Worm (Caenorhabditis elegans): Measurements from ENCODE around the gene K12H6.8.

K12H6.8 gene

DNA sequence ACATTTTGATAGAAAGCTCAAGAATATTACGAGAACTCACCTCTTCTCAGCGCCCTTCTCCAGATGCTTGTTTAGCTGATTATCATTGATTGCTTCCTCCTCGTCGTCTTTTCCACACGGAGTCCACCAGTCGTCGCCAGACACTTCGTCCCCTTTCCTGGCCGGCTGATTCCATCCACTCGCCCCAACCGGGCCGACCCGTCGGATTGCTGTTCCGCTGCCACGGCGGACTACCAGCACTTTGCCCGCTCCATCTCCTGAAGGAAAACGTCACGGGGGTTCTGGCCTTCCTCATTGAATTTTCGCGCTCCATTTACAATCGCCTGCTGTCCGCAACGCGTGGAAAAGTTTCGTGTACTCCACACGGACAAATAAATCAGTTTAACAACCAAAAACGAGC, 44.3 kb upstream of the K12H6.8 start:
- TF ChIP-seq zfh-2 (GFP tag; conservative IDR thresholded peaks at IDR 0.05) = peak; percentile 73
- no peak for TF ChIP-seq snpc-1.1 (tag; optimal IDR thresholded peaks at IDR 0.05; ENCODE audit: insufficient read depth)
- peak; percentile 63; the same call in 1 of the 2 replicates for TF ChIP-seq egrh-3 (GFP tag; IDR thresholded peaks at IDR 0.05)

DNA sequence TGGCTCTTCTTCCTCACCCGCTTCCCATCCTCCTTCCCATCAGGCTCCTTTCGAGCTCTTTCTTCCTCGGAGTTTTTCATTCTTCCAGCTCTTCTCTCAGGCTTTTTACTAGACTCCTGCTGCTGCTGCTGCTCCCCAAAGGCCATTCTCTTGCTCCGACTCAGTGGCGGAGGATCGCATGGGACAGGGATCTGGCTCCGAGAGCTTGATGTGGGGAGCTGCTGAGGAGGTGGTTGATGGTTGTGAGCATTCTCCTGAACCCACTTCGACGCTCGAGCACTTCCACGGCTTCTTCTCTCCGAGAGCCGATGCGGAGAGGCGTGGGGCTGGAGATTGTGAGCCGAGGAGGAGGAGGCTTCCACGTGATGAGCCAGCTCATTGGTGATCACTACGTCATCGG, 41.9 kb upstream of the K12H6.8 start:
- TF ChIP-seq ets-4 (GFP tag; optimal IDR thresholded peaks at IDR 0.05) (no peak), rcor-1 (GFP tag; IDR thresholded peaks at IDR 0.05) (no peak), F37B4.10 (GFP tag; IDR thresholded peaks at IDR 0.05) (0 out of 2 replicates have a peak, but pooled peaks have one; percentile 64), egrh-3 (GFP tag; IDR thresholded peaks at IDR 0.05) (peak; percentile 86; the same call in 1 of the 2 replicates), zfh-2 (GFP tag; conservative IDR thresholded peaks at IDR 0.05) (peak; percentile 88)

DNA sequence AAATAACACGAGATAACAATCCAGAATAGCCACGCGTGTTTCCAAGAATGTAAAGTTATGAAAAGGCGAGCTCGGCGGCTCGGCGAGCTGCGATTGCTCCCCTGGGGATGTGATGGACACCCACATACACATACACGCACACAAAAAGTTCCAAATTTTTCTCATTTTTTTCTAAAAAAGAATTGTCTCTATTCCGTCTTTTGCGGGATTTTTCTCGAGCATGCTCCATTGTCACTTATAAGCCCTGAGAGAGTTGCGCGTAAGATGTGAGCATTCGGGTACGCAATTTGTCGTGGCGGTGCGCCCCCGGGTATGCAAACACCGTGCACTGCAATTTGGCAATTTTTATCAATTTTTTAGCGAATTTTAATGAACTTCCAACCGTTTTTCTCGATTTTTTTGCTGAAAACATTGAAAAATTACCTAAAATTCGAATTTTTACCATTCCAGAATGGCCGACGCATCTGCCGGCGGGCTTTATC, 40.6 kb upstream of the K12H6.8 start, which contains the start of the genes F08D12.12 and srpa-72:
TSS of gene F08D12.12 (minus strand) at position 51 of the 482 bp plus-strand sequence.
TSS of gene srpa-72 (plus strand) at position 451 of the 482 bp plus-strand sequence.
- TF ChIP-seq madf-3 (GFP tag; IDR thresholded peaks at IDR 0.05) (no peak), hmg-1.2 (GFP tag; IDR thresholded peaks at IDR 0.05) (peak; percentile 34; the same call in 1 of the 2 replicates), Y53G8AR.9 (GFP tag; conservative IDR thresholded peaks at IDR 0.05) (no peak), mcd-1 (GFP tag; IDR thresholded peaks at IDR 0.05) (peak; percentile 54), lin-54 (GFP tag; optimal IDR thresholded peaks at IDR 0.05) (peak; percentile 36), ztf-26 (tag; optimal IDR thresholded peaks at IDR 0.05) (no peak), ztf-22 (GFP tag; optimal IDR thresholded peaks at IDR 0.05) (no peak), lsl-1 (GFP tag; optimal IDR thresholded peaks at IDR 0.05) (peak; percentile 6), let-607 (tag; optimal IDR thresholded peaks at IDR 0.05) (peak; percentile 5 to 53), Y56A3A.18 (GFP tag; IDR thresholded peaks at IDR 0.05) (no peak), cebp-2 (GFP tag; IDR thresholded peaks at IDR 0.05) (no peak), D2030.7 (GFP tag; IDR thresholded peaks at IDR 0.05) (no peak), zim-3 (tag; optimal IDR thresholded peaks at IDR 0.05) (no peak), gei-17 (GFP tag; optimal IDR thresholded peaks at IDR 0.05) (no peak), tbp1 (GFP tag; optimal IDR thresholded peaks at IDR 0.05) (peak; percentile 30), cebp-1 (GFP tag; IDR thresholded peaks at IDR 0.05) (no peak), cebp-1 (tag; optimal IDR thresholded peaks at IDR 0.05) (peak; percentile 16), ceh-91 (GFP tag; IDR thresholded peaks at IDR 0.05) (no peak), sdz-38 (tag; optimal IDR thresholded peaks at IDR 0.05) (no peak)

DNA sequence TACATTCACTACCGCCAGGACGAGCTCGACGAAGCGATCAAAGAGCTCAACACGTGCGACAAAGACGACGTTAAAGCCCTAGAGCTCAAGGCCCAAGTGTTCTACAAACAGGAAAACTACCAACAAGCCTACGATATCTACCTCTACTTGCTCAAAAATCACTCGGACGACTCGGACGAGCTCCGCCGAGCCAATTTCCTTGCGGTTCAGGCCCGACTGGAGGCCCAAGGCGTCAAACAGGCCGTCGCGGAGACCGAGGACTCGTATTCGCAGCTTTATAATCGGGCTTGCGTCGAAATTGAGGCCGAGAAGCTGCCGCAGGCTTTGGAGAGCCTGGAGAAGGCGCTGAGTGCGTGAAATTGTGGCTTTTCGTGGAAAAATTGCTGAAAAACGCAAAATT, 39.8 kb upstream of the K12H6.8 start:
- TF ChIP-seq zfh-2 (GFP tag; conservative IDR thresholded peaks at IDR 0.05) (peak; percentile 66; the same call in 1 of the 2 replicates), egrh-3 (GFP tag; IDR thresholded peaks at IDR 0.05) (peak; percentile 25; the same call in 1 of the 2 replicates), ceh-79 (tag; optimal IDR thresholded peaks at IDR 0.05) (no peak), tbp1 (GFP tag; optimal IDR thresholded peaks at IDR 0.05) (no peak), ceh-100 (GFP tag; IDR thresholded peaks at IDR 0.05) (no peak), madf-6 (GFP tag; IDR thresholded peaks at IDR 0.05) (peak; percentile 26; the same call in 1 of the 2 replicates), tbx-9 (tag; optimal IDR thresholded peaks at IDR 0.05; ENCODE audit: borderline replicate concordance) (no peak), ztf-22 (GFP tag; optimal IDR thresholded peaks at IDR 0.05) (no peak)

DNA sequence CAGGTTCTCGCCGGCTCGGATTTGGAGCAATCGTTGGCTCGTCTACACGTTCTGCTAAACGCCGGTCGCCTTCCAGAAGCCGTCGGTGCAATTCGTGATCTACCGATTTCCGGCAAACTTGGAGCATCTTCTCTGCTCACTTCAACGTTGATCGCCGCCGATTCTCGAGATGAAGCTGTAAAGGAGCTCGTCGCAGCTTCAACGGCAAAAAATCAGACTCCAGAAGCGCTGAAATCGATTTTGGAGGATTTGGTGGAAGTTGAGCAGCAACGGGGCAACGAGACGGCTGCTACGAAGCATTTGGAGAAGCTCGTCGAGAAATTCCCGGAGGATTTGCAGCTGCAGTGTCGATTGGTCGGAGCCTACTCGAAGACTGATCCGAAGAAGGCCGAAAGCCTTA, 36.0 kb upstream of the K12H6.8 start:
- TF ChIP-seq zfh-2 (GFP tag; conservative IDR thresholded peaks at IDR 0.05) (peak; percentile 73), Y95B8A.8 (GFP tag; IDR thresholded peaks at IDR 0.05) (no peak), let-526 (GFP tag; IDR thresholded peaks at IDR 0.05) (no peak), unc-62 (GFP tag; optimal IDR thresholded peaks at IDR 0.05) (no peak)
